Fruit fly (Drosophila melanogaster): ENCODE data around the gene Dif.

The Dif gene

DNA sequence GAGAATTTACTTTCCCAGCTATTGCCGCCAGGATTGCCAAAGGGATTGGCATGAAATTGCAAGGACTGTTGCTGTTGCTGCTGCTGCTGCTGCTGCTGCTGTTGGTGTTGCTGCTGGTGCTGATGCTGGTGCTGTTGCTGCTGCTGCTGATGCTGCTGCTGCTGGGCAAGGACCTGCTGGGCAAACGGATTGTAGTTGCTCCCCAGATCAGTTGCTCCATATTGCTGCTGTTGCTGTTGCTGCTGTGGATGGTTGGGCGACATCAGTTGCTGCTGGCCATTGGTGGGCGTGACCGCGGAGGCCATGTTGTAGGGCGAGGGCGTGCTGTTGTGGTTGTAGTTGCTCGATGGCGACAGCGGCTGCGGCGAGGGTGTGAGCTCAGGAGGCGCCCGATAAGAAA is 4.6 kb upstream of the Dif start:
- TF ChIP-seq CG10669 (GFP tag; optimal IDR thresholded peaks at IDR 0.05) (no peak), CG1621 (tag; optimal IDR thresholded peaks at IDR 0.05) (no peak), dsx (GFP tag; optimal IDR thresholded peaks at IDR 0.05; ENCODE audit: poor library complexity, severe bottlenecking) (no peak), ss (GFP tag; optimal IDR thresholded peaks at IDR 0.05) (no peak), CG16779 (tag; optimal IDR thresholded peaks at IDR 0.05) (no peak), achi (GFP tag; optimal IDR thresholded peaks at IDR 0.05) (no peak), CG34406 (GFP tag; optimal IDR thresholded peaks at IDR 0.05) (no peak), spab (GFP tag; optimal IDR thresholded peaks at IDR 0.05) (no peak), CG3919 (GFP tag; optimal IDR thresholded peaks at IDR 0.05) (no peak), Eip78C (GFP tag) (no peak), Gug (GFP tag; IDR thresholded peaks at IDR 0.05) (no peak)

DNA sequence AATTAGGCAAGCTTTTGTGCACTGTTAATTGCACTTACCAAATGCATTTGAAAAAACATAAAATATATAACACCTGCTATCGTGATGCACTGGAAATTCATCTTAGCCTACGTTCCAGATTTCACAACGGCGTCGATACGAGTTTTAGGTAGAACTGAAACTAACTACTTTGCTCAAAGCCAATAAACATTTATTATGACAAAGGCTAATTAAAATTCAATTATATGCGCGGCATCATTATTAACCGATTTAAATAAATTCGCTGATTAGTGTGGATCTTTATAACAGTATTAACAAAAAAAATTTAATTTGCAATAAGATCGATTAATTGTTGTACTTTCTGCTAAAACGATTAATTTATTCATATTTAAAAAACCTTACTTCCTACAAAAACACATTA is 3.5 kb upstream of the Dif start, which contains the start of gene CG33928:
CG33928 (minus strand) TSS at position 101 of the 400 bp plus-strand sequence.
- TF ChIP-seq CG32006 (GFP tag; optimal IDR thresholded peaks at IDR 0.05) (no peak), lz (GFP tag; optimal IDR thresholded peaks at IDR 0.05) (no peak), salr (GFP tag; optimal IDR thresholded peaks at IDR 0.05) (no peak), spab (GFP tag; optimal IDR thresholded peaks at IDR 0.05) (no peak), CG1621 (tag; optimal IDR thresholded peaks at IDR 0.05) (no peak), CG15336 (GFP tag; IDR thresholded peaks at IDR 0.05) (no peak), acj6 (GFP tag; optimal IDR thresholded peaks at IDR 0.05) (no peak), CG8319 (GFP tag; optimal IDR thresholded peaks at IDR 0.05) (no peak)

DNA sequence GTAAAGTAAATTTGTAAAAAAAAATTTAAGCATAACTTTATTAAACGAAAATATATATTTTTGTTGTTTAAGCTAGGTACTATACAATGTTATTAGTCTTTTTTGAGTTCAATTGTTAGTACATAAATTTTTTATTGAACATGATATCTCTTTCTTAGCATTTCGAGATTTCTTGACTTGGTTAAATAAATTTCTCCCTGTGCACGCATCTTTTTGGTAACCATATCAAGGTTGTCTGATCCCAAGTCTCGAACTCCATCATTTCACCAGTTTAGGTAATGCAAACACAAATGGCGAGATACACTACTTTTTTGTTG is 1.6 kb downstream of the Dif start:
- TF ChIP-seq Eip75B (GFP tag; optimal IDR thresholded peaks at IDR 0.05) (peak; percentile 47), CG9139 (GFP tag; optimal IDR thresholded peaks at IDR 0.05) (no peak), Sox102F (GFP tag; optimal IDR thresholded peaks at IDR 0.05) (peak; percentile 68), Eip78C (GFP tag) (peak; percentile 97), esn (GFP tag; optimal IDR thresholded peaks at IDR 0.05) (peak; percentile 85), CG8319 (GFP tag; optimal IDR thresholded peaks at IDR 0.05) (peak; percentile 55), CG34406 (GFP tag; optimal IDR thresholded peaks at IDR 0.05) (peak; percentile 77), Gug (GFP tag; IDR thresholded peaks at IDR 0.05) (peak; percentile 36), CG15336 (GFP tag; IDR thresholded peaks at IDR 0.05) (peak; percentile 88), CG6276 (GFP tag; optimal IDR thresholded peaks at IDR 0.05) (peak; percentile 65), CG11762 (GFP tag; optimal IDR thresholded peaks at IDR 0.05; ENCODE audit: insufficient read depth) (peak; percentile 61), spab (GFP tag; optimal IDR thresholded peaks at IDR 0.05) (no peak), Lpt (GFP tag; optimal IDR thresholded peaks at IDR 0.05) (peak; percentile 48), dsx (GFP tag; optimal IDR thresholded peaks at IDR 0.05; ENCODE audit: poor library complexity, severe bottlenecking) (no peak), CG8119 (GFP tag; IDR thresholded peaks at IDR 0.05) (peak; percentile 84), Eip93F (GFP tag; optimal IDR thresholded peaks at IDR 0.05) (no peak), achi (GFP tag; optimal IDR thresholded peaks at IDR 0.05) (peak; percentile 82), CG16779 (tag; optimal IDR thresholded peaks at IDR 0.05) (no peak), CG6854 (GFP tag; optimal IDR thresholded peaks at IDR 0.05) (no peak), CG6792 (GFP tag; optimal IDR thresholded peaks at IDR 0.05) (peak; percentile 73), CG32006 (GFP tag; optimal IDR thresholded peaks at IDR 0.05) (no peak), dac (GFP tag; optimal IDR thresholded peaks at IDR 0.05) (no peak), vri (GFP tag; optimal IDR thresholded peaks at IDR 0.05) (no peak), fkh (GFP tag; optimal IDR thresholded peaks at IDR 0.05) (no peak), fd59A (GFP tag; optimal IDR thresholded peaks at IDR 0.05) (no peak), Ets21C (GFP tag; optimal IDR thresholded peaks at IDR 0.05) (peak; percentile 59), ss (GFP tag; optimal IDR thresholded peaks at IDR 0.05) (no peak), CG4318 (GFP tag; optimal IDR thresholded peaks at IDR 0.05) (peak; percentile 32), svp (GFP tag) (peak; percentile 93), Sox14 (GFP tag; optimal IDR thresholded peaks at IDR 0.05) (peak; percentile 71), CG8632 (GFP tag; optimal IDR thresholded peaks at IDR 0.05) (peak; percentile 75), Sox15 (GFP tag; optimal IDR thresholded peaks at IDR 0.05) (peak; percentile 65), CG6163 (GFP tag; IDR thresholded peaks at IDR 0.05) (peak; percentile 62; the same call in 2 of the 3 replicates), cyc (GFP tag; optimal IDR thresholded peaks at IDR 0.05) (peak; percentile 70), Hr39 (GFP tag; optimal IDR thresholded peaks at IDR 0.05) (peak; percentile 74), OdsH (GFP tag; optimal IDR thresholded peaks at IDR 0.05) (peak; percentile 84), CG3032 (tag; optimal IDR thresholded peaks at IDR 0.05) (peak; percentile 32), CG7368 (GFP tag; optimal IDR thresholded peaks at IDR 0.05) (peak; percentile 62), net (GFP tag; optimal IDR thresholded peaks at IDR 0.05) (peak; percentile 78), Hr38 (GFP tag; optimal IDR thresholded peaks at IDR 0.05) (no peak), pdm3 (GFP tag; optimal IDR thresholded peaks at IDR 0.05) (peak; percentile 79), CG10669 (GFP tag; optimal IDR thresholded peaks at IDR 0.05) (peak; percentile 51)
